Fruit fly (Drosophila melanogaster): ENCODE data around the gene CG9459.

DNA sequence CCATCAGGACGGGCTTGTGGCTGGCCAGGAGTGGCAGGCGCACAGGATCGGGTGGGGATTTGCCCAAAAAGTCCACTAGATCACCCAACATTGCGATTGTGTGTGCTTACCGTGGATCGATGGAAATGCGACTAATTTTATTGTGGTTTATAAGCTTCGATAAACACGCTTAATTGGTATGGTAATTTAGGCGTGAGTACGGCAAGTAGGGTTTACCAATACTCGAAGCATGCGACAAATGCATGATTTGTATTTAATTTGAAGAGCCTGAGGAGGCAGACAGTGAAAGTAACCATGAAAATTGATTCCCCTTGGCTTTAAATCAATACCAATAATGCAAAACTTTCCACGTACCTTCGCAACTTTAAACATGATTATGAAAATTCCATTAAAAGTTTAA is 1.6 kb upstream of the CG9459 start, which contains the start of gene CG9458:
- TF ChIP-seq gcm (GFP tag; optimal IDR thresholded peaks at IDR 0.05) (no peak), mld (GFP tag; IDR thresholded peaks at IDR 0.05; ENCODE audit: partially characterized antibody) (no peak), CG11696 (GFP tag; IDR thresholded peaks at IDR 0.05) (no peak), Taf1 (GFP tag; IDR thresholded peaks at IDR 0.05) (no peak), CG1832 (GFP tag; optimal IDR thresholded peaks at IDR 0.05) (no peak), sna (GFP tag; IDR thresholded peaks at IDR 0.05; ENCODE audit: partially characterized antibody) (no peak), Atf6 (GFP tag; IDR thresholded peaks at IDR 0.05) (no peak), esg (GFP tag; conservative IDR thresholded peaks at IDR 0.05) (no peak), stwl (tag; optimal IDR thresholded peaks at IDR 0.05) (no peak), CG18262 (tag; optimal IDR thresholded peaks at IDR 0.05) (no peak), CG13287 (GFP tag; IDR thresholded peaks at IDR 0.05; ENCODE audit: partially characterized antibody) (no peak), hbn (GFP tag; IDR thresholded peaks at IDR 0.05; ENCODE audit: partially characterized antibody) (no peak)

All from whole organism, embryonic.